Worm (Caenorhabditis elegans): ENCODE data around the gene acr-18.

acr-18 gene

ce11 chrV:15533864-15534263 lies 25.1 kb downstream of the acr-18 start, which contains the start of gene F21A3.2:
Gene F21A3.2 (minus strand): TSS chrV:15533964.
- no peak for TF ChIP-seq lsy-2 (tag; optimal IDR thresholded peaks at IDR 0.05)
- TF ChIP-seq drap-1 (GFP tag; optimal IDR thresholded peaks at IDR 0.05): no peak
- TF ChIP-seq ham-2 (GFP tag; optimal IDR thresholded peaks at IDR 0.05): no peak
- no peak for TF ChIP-seq M03D4.4 (tag; optimal IDR thresholded peaks at IDR 0.05)
- no peak for TF ChIP-seq nhr-12 (tag; optimal IDR thresholded peaks at IDR 0.05)
- TF ChIP-seq unc-120 (tag; optimal IDR thresholded peaks at IDR 0.05; ENCODE audit: poor library complexity, severe bottlenecking): no peak
- no peak for TF ChIP-seq ceh-39 (tag; optimal IDR thresholded peaks at IDR 0.05)
- no peak for TF ChIP-seq ztf-11 (tag; optimal IDR thresholded peaks at IDR 0.05)
- TF ChIP-seq mls-2 (tag; optimal IDR thresholded peaks at IDR 0.05): no peak
- TF ChIP-seq pha-4 (tag; optimal IDR thresholded peaks at IDR 0.05): no peak
- TF ChIP-seq ceh-43 (GFP tag; optimal IDR thresholded peaks at IDR 0.05): no peak
- TF ChIP-seq nhr-2 (tag; optimal IDR thresholded peaks at IDR 0.05): no peak
- no peak for TF ChIP-seq mab-5 (tag; optimal IDR thresholded peaks at IDR 0.05)
- no peak for TF ChIP-seq sem-2 (GFP tag; optimal IDR thresholded peaks at IDR 0.05)
- TF ChIP-seq zip-8 (tag; optimal IDR thresholded peaks at IDR 0.05): no peak
- TF ChIP-seq cnd-1 (tag; optimal IDR thresholded peaks at IDR 0.05): no peak
- no peak for TF ChIP-seq unc-39 (tag; optimal IDR thresholded peaks at IDR 0.05)
- no peak for TF ChIP-seq sptf-1 (tag; optimal IDR thresholded peaks at IDR 0.05)

- no peak for TF ChIP-seq elt-1 (tag; optimal IDR thresholded peaks at IDR 0.05; ENCODE audit: borderline replicate concordance, insufficient read depth)
- no peak for TF ChIP-seq nhr-12 (tag; optimal IDR thresholded peaks at IDR 0.05)
- no peak for TF ChIP-seq ceh-39 (tag; optimal IDR thresholded peaks at IDR 0.05)
- no peak for TF ChIP-seq M03D4.4 (tag; optimal IDR thresholded peaks at IDR 0.05)
- no peak for TF ChIP-seq nhr-2 (tag; optimal IDR thresholded peaks at IDR 0.05)
- no peak for TF ChIP-seq nhr-237 (tag; optimal IDR thresholded peaks at IDR 0.05)
- TF ChIP-seq lin-13 (tag; optimal IDR thresholded peaks at IDR 0.05): no peak
- TF ChIP-seq unc-120 (tag; optimal IDR thresholded peaks at IDR 0.05; ENCODE audit: poor library complexity, severe bottlenecking): no peak
These were observed 25.9 kb downstream of the acr-18 start, which contains the start of gene F21A3.11 for ce11 chrV:15533096-15533495. Gene F21A3.11 (minus strand): TSS chrV:15533212.

- peak; percentile 74 for TF ChIP-seq zip-8 (tag; optimal IDR thresholded peaks at IDR 0.05)
- no peak for TF ChIP-seq ztf-11 (tag; optimal IDR thresholded peaks at IDR 0.05)
These were observed 29.9 kb downstream of the acr-18 start, which contains the start of gene srh-276 for ce11 chrV:15529069-15529468. Gene srh-276 (plus strand): TSS chrV:15529369.

- TF ChIP-seq sptf-1 (tag; optimal IDR thresholded peaks at IDR 0.05): no peak
- no peak for TF ChIP-seq ceh-43 (GFP tag; optimal IDR thresholded peaks at IDR 0.05)
- TF ChIP-seq unc-62 (GFP tag; optimal IDR thresholded peaks at IDR 0.05): no peak
- TF ChIP-seq lsy-2 (tag; optimal IDR thresholded peaks at IDR 0.05): no peak
- no peak for TF ChIP-seq mab-5 (tag; optimal IDR thresholded peaks at IDR 0.05)
- no peak for TF ChIP-seq sem-2 (GFP tag; optimal IDR thresholded peaks at IDR 0.05)
- no peak for TF ChIP-seq drap-1 (GFP tag; optimal IDR thresholded peaks at IDR 0.05)
- TF ChIP-seq M03D4.4 (tag; optimal IDR thresholded peaks at IDR 0.05): no peak
- no peak for TF ChIP-seq zip-8 (tag; optimal IDR thresholded peaks at IDR 0.05)
- TF ChIP-seq nhr-76 (tag; optimal IDR thresholded peaks at IDR 0.05): no peak
- TF ChIP-seq nhr-2 (tag; optimal IDR thresholded peaks at IDR 0.05): no peak
- no peak for TF ChIP-seq mep-1 (tag; optimal IDR thresholded peaks at IDR 0.05)
- TF ChIP-seq elt-1 (tag; optimal IDR thresholded peaks at IDR 0.05; ENCODE audit: borderline replicate concordance, insufficient read depth): no peak
- no peak for TF ChIP-seq ceh-83 (GFP tag; optimal IDR thresholded peaks at IDR 0.05)
- TF ChIP-seq mls-2 (tag; optimal IDR thresholded peaks at IDR 0.05): no peak
- no peak for TF ChIP-seq snpc-4 (tag; optimal IDR thresholded peaks at IDR 0.05)
- TF ChIP-seq ztf-11 (tag; optimal IDR thresholded peaks at IDR 0.05): no peak
These were observed 37.0 kb downstream of the acr-18 start, which contains the start of gene lgc-31 for ce11 chrV:15521920-15522319. Gene lgc-31 (minus strand): TSS chrV:15522020.

- TF ChIP-seq mab-5 (tag; optimal IDR thresholded peaks at IDR 0.05) (no peak), blmp-1 (tag; optimal IDR thresholded peaks at IDR 0.05) (no peak), unc-39 (tag; optimal IDR thresholded peaks at IDR 0.05) (no peak), M03D4.4 (tag; optimal IDR thresholded peaks at IDR 0.05) (no peak), unc-62 (GFP tag; optimal IDR thresholded peaks at IDR 0.05) (no peak), ceh-83 (GFP tag; optimal IDR thresholded peaks at IDR 0.05) (no peak), nhr-28 (tag; optimal IDR thresholded peaks at IDR 0.05) (no peak), nhr-2 (tag; optimal IDR thresholded peaks at IDR 0.05) (no peak), nhr-76 (tag; optimal IDR thresholded peaks at IDR 0.05) (no peak), ceh-39 (tag; optimal IDR thresholded peaks at IDR 0.05) (no peak), lin-32 (GFP tag; optimal IDR thresholded peaks at IDR 0.05) (no peak), nhr-237 (tag; optimal IDR thresholded peaks at IDR 0.05) (no peak), pha-4 (tag; optimal IDR thresholded peaks at IDR 0.05) (no peak), nhr-12 (tag; optimal IDR thresholded peaks at IDR 0.05) (no peak), unc-120 (tag; optimal IDR thresholded peaks at IDR 0.05; ENCODE audit: poor library complexity, severe bottlenecking) (no peak), snpc-4 (tag; optimal IDR thresholded peaks at IDR 0.05) (no peak), elt-3 (tag; optimal IDR thresholded peaks at IDR 0.05) (no peak), sem-2 (GFP tag; optimal IDR thresholded peaks at IDR 0.05) (no peak)
These were observed 38.5 kb downstream of the acr-18 start for ce11 chrV:15520398-15520797.
